Worm (Caenorhabditis elegans): Measurements from ENCODE around the gene F39E9.6.

The F39E9.6 gene

ce11 chrII:3337039-3337438 lies 23.7 kb upstream of the F39E9.6 start, which contains the start of gene F14D2.19:
Gene F14D2.19 (minus strand): TSS chrII:3337139.
- TF ChIP-seq snpc-4 (tag; optimal IDR thresholded peaks at IDR 0.05) = no peak
- TF ChIP-seq sem-4 (tag; optimal IDR thresholded peaks at IDR 0.05) = no peak
- TF ChIP-seq mdl-1 (tag; optimal IDR thresholded peaks at IDR 0.05) = no peak
- no peak for TF ChIP-seq ztf-1 (GFP tag; conservative IDR thresholded peaks at IDR 0.05)
- TF ChIP-seq dmd-4 (tag; optimal IDR thresholded peaks at IDR 0.05) = no peak

ce11 chrII:3332039-3332438 lies 18.7 kb upstream of the F39E9.6 start, which contains the start of gene irld-27:
Gene irld-27 (plus strand): TSS chrII:3332339.
- TF ChIP-seq fos-1 (tag; optimal IDR thresholded peaks at IDR 0.05) = no peak
- no peak for TF ChIP-seq nhr-23 (tag; optimal IDR thresholded peaks at IDR 0.05)
- no peak for TF ChIP-seq crh-2 (tag; optimal IDR thresholded peaks at IDR 0.05)
- no peak for TF ChIP-seq sem-4 (tag; optimal IDR thresholded peaks at IDR 0.05)

DNA sequence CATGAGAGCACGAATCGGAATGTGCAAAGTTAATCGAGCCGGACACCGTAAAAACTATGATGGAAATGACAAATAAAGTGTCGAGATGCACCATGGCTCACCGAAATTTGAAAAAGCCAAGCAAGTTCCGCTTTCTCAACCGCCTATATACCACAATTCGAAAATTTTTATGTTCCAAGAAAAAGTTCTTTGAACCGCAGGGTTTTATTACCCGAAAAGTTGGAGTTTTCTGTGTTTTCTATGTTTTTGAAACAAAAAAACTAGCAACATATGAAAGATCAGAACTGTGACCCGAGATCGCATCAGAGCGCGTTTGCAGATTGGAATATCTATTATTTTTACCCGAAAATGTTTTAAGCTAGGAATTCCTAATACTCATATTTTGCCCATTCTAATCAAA lies 13.8 kb upstream of the F39E9.6 start, which contains the start of gene Y46D2A.3:
Y46D2A.3 (minus strand) TSS at position 101 of the 400 bp plus-strand sequence.
- TF ChIP-seq ceh-82 (tag; optimal IDR thresholded peaks at IDR 0.05) = no peak
- no peak for TF ChIP-seq blmp-1 (tag; optimal IDR thresholded peaks at IDR 0.05; ENCODE audit: insufficient read depth)
- no peak for TF ChIP-seq nhr-10 (tag; optimal IDR thresholded peaks at IDR 0.05)
- no peak for TF ChIP-seq crh-2 (tag; optimal IDR thresholded peaks at IDR 0.05)
- TF ChIP-seq aly-2 (tag; optimal IDR thresholded peaks at IDR 0.05) = no peak
- no peak for TF ChIP-seq nhr-77 (tag; optimal IDR thresholded peaks at IDR 0.05)
- TF ChIP-seq egl-27 (tag; optimal IDR thresholded peaks at IDR 0.05) = no peak
- no peak for TF ChIP-seq ztf-4 (tag; optimal IDR thresholded peaks at IDR 0.05)
- no peak for TF ChIP-seq snpc-4 (tag; optimal IDR thresholded peaks at IDR 0.05)
- no peak for TF ChIP-seq lsy-2 (tag; optimal IDR thresholded peaks at IDR 0.05)
- no peak for TF ChIP-seq sma-9 (GFP tag; optimal IDR thresholded peaks at IDR 0.05)
- no peak for TF ChIP-seq sma-9 (tag; optimal IDR thresholded peaks at IDR 0.05)
- TF ChIP-seq sem-4 (tag; optimal IDR thresholded peaks at IDR 0.05) = no peak
- no peak for TF ChIP-seq nhr-23 (tag; optimal IDR thresholded peaks at IDR 0.05)
- TF ChIP-seq unc-39 (tag; optimal IDR thresholded peaks at IDR 0.05) = no peak
- TF ChIP-seq nhr-129 (tag; optimal IDR thresholded peaks at IDR 0.05) = no peak
- no peak for TF ChIP-seq mab-5 (tag; optimal IDR thresholded peaks at IDR 0.05)
- no peak for TF ChIP-seq lin-11 (tag; optimal IDR thresholded peaks at IDR 0.05)
- TF ChIP-seq ztf-1 (GFP tag; conservative IDR thresholded peaks at IDR 0.05) = no peak

DNA sequence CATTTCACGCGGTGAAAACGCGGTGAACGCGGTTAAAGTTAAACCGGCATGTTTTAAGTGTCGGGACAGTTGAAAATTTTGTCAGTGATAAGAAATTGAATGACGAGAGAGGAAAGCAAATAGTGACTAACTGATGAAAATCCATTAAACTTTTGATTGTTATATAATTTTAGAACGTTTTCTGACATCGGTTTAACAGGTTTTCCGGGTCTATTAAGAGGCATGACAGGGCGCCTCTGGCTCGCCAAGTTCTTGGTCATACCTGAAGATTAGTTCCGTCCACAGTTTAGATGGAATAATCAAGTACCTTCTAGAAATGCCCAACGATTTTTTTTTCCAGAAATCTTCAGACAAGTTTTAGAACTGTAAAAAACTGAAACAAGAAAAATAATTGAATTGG lies 9.8 kb upstream of the F39E9.6 start, which contains the start of gene Y46D2A.2:
Y46D2A.2 (minus strand) TSS at position 101 of the 400 bp plus-strand sequence.
- no peak for TF ChIP-seq lin-13 (GFP tag; optimal IDR thresholded peaks at IDR 0.05)
- no peak for TF ChIP-seq lin-11 (tag; optimal IDR thresholded peaks at IDR 0.05)
- no peak for TF ChIP-seq elt-3 (tag; optimal IDR thresholded peaks at IDR 0.05)
- TF ChIP-seq ama-1 (optimal IDR thresholded peaks at IDR 0.05) = no peak
- TF ChIP-seq nhr-12 (tag; optimal IDR thresholded peaks at IDR 0.05) = no peak
- no peak for TF ChIP-seq peb-1 (tag; optimal IDR thresholded peaks at IDR 0.05)
- no peak for TF ChIP-seq mdl-1 (tag; optimal IDR thresholded peaks at IDR 0.05)
- no peak for TF ChIP-seq ceh-16 (tag; optimal IDR thresholded peaks at IDR 0.05)
- no peak for TF ChIP-seq mab-5 (tag; optimal IDR thresholded peaks at IDR 0.05)
- no peak for TF ChIP-seq sma-3 (GFP tag; optimal IDR thresholded peaks at IDR 0.05)
- TF ChIP-seq gmeb-1 (tag; optimal IDR thresholded peaks at IDR 0.05) = no peak

DNA sequence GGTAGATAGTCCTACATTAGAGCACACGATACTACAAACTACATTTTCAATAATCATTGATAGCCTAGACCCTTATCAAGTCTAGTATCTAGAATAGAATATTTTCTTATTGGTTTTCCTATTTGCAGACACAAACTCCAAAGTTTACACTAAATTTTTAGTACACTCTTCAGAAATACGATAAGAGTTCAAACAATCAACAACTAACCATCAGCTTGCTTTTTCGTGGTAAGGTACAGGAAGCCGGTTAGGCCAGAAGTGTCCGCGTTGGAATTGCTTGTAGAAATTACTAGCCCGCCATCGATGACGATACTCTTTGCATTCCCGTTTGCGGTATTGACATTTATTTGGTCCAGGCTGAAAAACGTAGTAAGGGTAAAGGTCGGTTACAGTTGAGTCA lies 8.9 kb upstream of the F39E9.6 start, which contains the start of gene Y46D2A.1:
Y46D2A.1 (plus strand) TSS at position 301 of the 400 bp plus-strand sequence.
- no peak for TF ChIP-seq unc-62 (GFP tag; optimal IDR thresholded peaks at IDR 0.05)
- TF ChIP-seq R02D3.7 (tag; optimal IDR thresholded peaks at IDR 0.05) = no peak
- TF ChIP-seq mdl-1 (tag; optimal IDR thresholded peaks at IDR 0.05) = no peak
- no peak for TF ChIP-seq skn-1 (tag; optimal IDR thresholded peaks at IDR 0.05)
- TF ChIP-seq blmp-1 (tag; optimal IDR thresholded peaks at IDR 0.05; ENCODE audit: insufficient read depth) = no peak
- TF ChIP-seq sma-3 (GFP tag; optimal IDR thresholded peaks at IDR 0.05) = no peak
- TF ChIP-seq ztf-1 (GFP tag; conservative IDR thresholded peaks at IDR 0.05) = no peak
- no peak for TF ChIP-seq ceh-16 (tag; optimal IDR thresholded peaks at IDR 0.05)
- TF ChIP-seq lsy-2 (tag; optimal IDR thresholded peaks at IDR 0.05) = no peak
- TF ChIP-seq F13H6.1 (tag; optimal IDR thresholded peaks at IDR 0.05) = no peak
- no peak for TF ChIP-seq unc-39 (tag; optimal IDR thresholded peaks at IDR 0.05)
- no peak for TF ChIP-seq elt-1 (tag; optimal IDR thresholded peaks at IDR 0.05)
- TF ChIP-seq nhr-21 (tag; optimal IDR thresholded peaks at IDR 0.05) = no peak
- no peak for TF ChIP-seq nhr-10 (tag; optimal IDR thresholded peaks at IDR 0.05)
- no peak for TF ChIP-seq ama-1 (optimal IDR thresholded peaks at IDR 0.05)
- no peak for TF ChIP-seq ceh-82 (tag; optimal IDR thresholded peaks at IDR 0.05)
- TF ChIP-seq gmeb-1 (tag; optimal IDR thresholded peaks at IDR 0.05) = no peak

Measured in whole organism, L2 larva.